Fruit fly (Drosophila melanogaster) whole organism, wandering third instar larva: Measurements from ENCODE around the gene CG32262.

Experiments used
- Myc ChIP-seq: fragments of >200 bp; optimal IDR thresholded peaks from 2 replicates; lab custom pipeline; 2017
- tai ChIP-seq: sonication (Bioruptor generic); optimal IDR thresholded peaks from 2 replicates; lab custom pipeline; 2016; ENCODE audit warnings: missing biosample characterization, missing genetic modification characterization

DNA sequence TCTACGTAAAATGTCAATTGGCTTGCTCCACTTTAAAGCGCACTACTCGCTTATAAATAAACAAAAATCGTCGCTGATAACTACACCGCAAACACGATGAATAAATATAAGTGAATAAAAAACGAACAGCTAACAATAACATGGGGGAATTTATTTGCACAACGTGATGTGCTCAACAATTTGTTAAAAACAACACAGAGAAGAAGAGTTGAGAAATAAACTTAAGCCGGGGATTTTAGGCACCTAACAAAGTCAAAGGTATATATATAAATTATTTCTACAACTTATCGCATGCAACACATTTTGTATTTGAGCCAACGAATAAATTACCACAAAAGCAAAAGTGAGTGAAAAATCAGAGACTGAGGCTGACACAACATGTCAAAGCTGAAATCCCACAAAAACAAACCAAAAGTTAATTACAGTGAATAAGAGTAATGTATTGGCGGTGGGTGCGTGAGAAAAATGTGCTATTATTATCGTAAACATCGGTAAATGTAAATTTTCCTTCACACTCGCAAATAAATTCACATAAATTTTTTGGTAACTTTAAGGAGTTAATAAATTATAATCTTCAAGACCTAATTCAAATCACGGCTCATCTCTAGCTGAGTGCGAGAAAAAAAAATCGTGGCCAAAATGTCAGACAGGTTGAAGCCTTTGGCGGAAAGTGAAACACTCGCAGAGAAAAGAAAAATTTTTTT, 37.6 kb downstream of the CG32262 start:
- no peak for TF ChIP-seq tai (GFP tag; lab: Kevin White, UChicago)
- TF ChIP-seq Myc (lab: Kevin White, UChicago): no peak
